Worm (Caenorhabditis elegans): ENCODE measurements around the gene ZK637.4.

Gene ZK637.4

ce11 chrIII:8878960-8879359 is 14.6 kb upstream of the ZK637.4 start:
- TF ChIP-seq klf-2 (GFP tag; conservative IDR thresholded peaks at IDR 0.05) (no peak), flt-1 (GFP tag; IDR thresholded peaks at IDR 0.05) (no peak), ref-1 (GFP tag; conservative IDR thresholded peaks at IDR 0.05) (no peak), ztf-23 (GFP tag; IDR thresholded peaks at IDR 0.05) (no peak), ztf-29 (GFP tag; IDR thresholded peaks at IDR 0.05) (no peak)

- TF ChIP-seq ztf-23 (GFP tag; IDR thresholded peaks at IDR 0.05), result no peak
- TF ChIP-seq tab-1 (GFP tag; IDR thresholded peaks at IDR 0.05), result no peak
- no peak for TF ChIP-seq cog-1 (tag; optimal IDR thresholded peaks at IDR 0.05)
- TF ChIP-seq ztf-29 (GFP tag; IDR thresholded peaks at IDR 0.05), result no peak
- no peak for TF ChIP-seq med-1 (GFP tag; optimal IDR thresholded peaks at IDR 0.05; ENCODE audit: insufficient read depth)
Measured at ce11 chrIII:8882333-8882732, 11.2 kb upstream of the ZK637.4 start.

ce11 chrIII:8885150-8885549 is 8.4 kb upstream of the ZK637.4 start, which contains the start of gene svop-1:
Gene svop-1, minus strand, starts transcription at chrIII:8885488.
- no peak for TF ChIP-seq ztf-29 (GFP tag; IDR thresholded peaks at IDR 0.05)

ce11 chrIII:8886309-8886708 is 7.3 kb upstream of the ZK637.4 start:
- TF ChIP-seq cog-1 (tag; optimal IDR thresholded peaks at IDR 0.05) (no peak), tab-1 (GFP tag; IDR thresholded peaks at IDR 0.05) (no peak), T22C8.4 (GFP tag; IDR thresholded peaks at IDR 0.05) (no peak), ztf-23 (GFP tag; IDR thresholded peaks at IDR 0.05) (no peak), klf-2 (GFP tag; conservative IDR thresholded peaks at IDR 0.05) (no peak)

- no peak for TF ChIP-seq ref-1 (GFP tag; conservative IDR thresholded peaks at IDR 0.05)
- peak; percentile 86 for TF ChIP-seq ztf-23 (GFP tag; IDR thresholded peaks at IDR 0.05)
- TF ChIP-seq flt-1 (GFP tag; IDR thresholded peaks at IDR 0.05), result peak; percentile 58
- TF ChIP-seq med-1 (GFP tag; optimal IDR thresholded peaks at IDR 0.05; ENCODE audit: insufficient read depth), result peak; percentile 33
- no peak for TF ChIP-seq tab-1 (GFP tag; IDR thresholded peaks at IDR 0.05)
- peak; percentile 49 for TF ChIP-seq cog-1 (tag; optimal IDR thresholded peaks at IDR 0.05)
Measured at ce11 chrIII:8887184-8887801, 6.3 kb upstream of the ZK637.4 start, which contains the start of gene famh-136. Gene famh-136, plus strand, starts transcription at chrIII:8887751.

- TF ChIP-seq med-1 (GFP tag; optimal IDR thresholded peaks at IDR 0.05; ENCODE audit: insufficient read depth) (no peak), ztf-23 (GFP tag; IDR thresholded peaks at IDR 0.05) (peak; percentile 37; the same call in 1 of the 2 replicates), cog-1 (tag; optimal IDR thresholded peaks at IDR 0.05) (peak; percentile 16)
Measured at ce11 chrIII:8888956-8889355, 4.6 kb upstream of the ZK637.4 start, which contains the start of gene ZK637.14. Gene ZK637.14, minus strand, starts transcription at chrIII:8889156.

- no peak for TF ChIP-seq flt-1 (GFP tag; IDR thresholded peaks at IDR 0.05)
- no peak for TF ChIP-seq ref-1 (GFP tag; conservative IDR thresholded peaks at IDR 0.05)
- no peak for TF ChIP-seq klf-2 (GFP tag; conservative IDR thresholded peaks at IDR 0.05)
- TF ChIP-seq tab-1 (GFP tag; IDR thresholded peaks at IDR 0.05), result no peak
- TF ChIP-seq cog-1 (tag; optimal IDR thresholded peaks at IDR 0.05), result no peak
- TF ChIP-seq med-1 (GFP tag; optimal IDR thresholded peaks at IDR 0.05; ENCODE audit: insufficient read depth), result no peak
- TF ChIP-seq ztf-29 (GFP tag; IDR thresholded peaks at IDR 0.05), result no peak
- TF ChIP-seq T22C8.4 (GFP tag; IDR thresholded peaks at IDR 0.05), result no peak
- no peak for TF ChIP-seq ztf-23 (GFP tag; IDR thresholded peaks at IDR 0.05)
Measured at ce11 chrIII:8889931-8890330, 3.6 kb upstream of the ZK637.4 start, which contains the start of gene lnkn-1. Gene lnkn-1, plus strand, starts transcription at chrIII:8890231.

- TF ChIP-seq ztf-23 (GFP tag; IDR thresholded peaks at IDR 0.05), result no peak
- TF ChIP-seq T22C8.4 (GFP tag; IDR thresholded peaks at IDR 0.05), result no peak
- no peak for TF ChIP-seq cog-1 (tag; optimal IDR thresholded peaks at IDR 0.05)
Measured at ce11 chrIII:8894782-8895181, 1.2 kb downstream of the ZK637.4 start, which contains the start of gene asna-1. Gene asna-1, plus strand, starts transcription at chrIII:8895082.

ce11 chrIII:8899767-8900166 is 6.2 kb downstream of the ZK637.4 start:
- TF ChIP-seq cog-1 (tag; optimal IDR thresholded peaks at IDR 0.05) (no peak), klf-2 (GFP tag; conservative IDR thresholded peaks at IDR 0.05) (no peak), ztf-23 (GFP tag; IDR thresholded peaks at IDR 0.05) (no peak), tab-1 (GFP tag; IDR thresholded peaks at IDR 0.05) (no peak), ref-1 (GFP tag; conservative IDR thresholded peaks at IDR 0.05) (no peak), flt-1 (GFP tag; IDR thresholded peaks at IDR 0.05) (no peak)

- peak; percentile 19 for TF ChIP-seq cog-1 (tag; optimal IDR thresholded peaks at IDR 0.05)
- peak; percentile 82; the same call in 1 of the 2 replicates for TF ChIP-seq flt-1 (GFP tag; IDR thresholded peaks at IDR 0.05)
Measured at ce11 chrIII:8901078-8901477, 7.5 kb downstream of the ZK637.4 start.

- TF ChIP-seq med-1 (GFP tag; optimal IDR thresholded peaks at IDR 0.05; ENCODE audit: insufficient read depth) (no peak), flt-1 (GFP tag; IDR thresholded peaks at IDR 0.05) (no peak), klf-2 (GFP tag; conservative IDR thresholded peaks at IDR 0.05) (no peak), T22C8.4 (GFP tag; IDR thresholded peaks at IDR 0.05) (no peak), ztf-29 (GFP tag; IDR thresholded peaks at IDR 0.05) (no peak), tab-1 (GFP tag; IDR thresholded peaks at IDR 0.05) (no peak), ref-1 (GFP tag; conservative IDR thresholded peaks at IDR 0.05) (no peak), ztf-23 (GFP tag; IDR thresholded peaks at IDR 0.05) (no peak), cog-1 (tag; optimal IDR thresholded peaks at IDR 0.05) (no peak)
Measured at ce11 chrIII:8903263-8903662, 9.7 kb downstream of the ZK637.4 start.

All from whole organism, midembryonic.